Worm (Caenorhabditis elegans) whole organism, L1 larva: ENCODE data around the gene mab-5.

Experiments used
- C16A3.4 ChIP-seq: fragments of 150-350 bp; optimal IDR thresholded peaks from 2 replicates; lab custom pipeline; 2014; ENCODE audit warnings: missing biosample characterization, missing genetic modification characterization
- C34B4.2 ChIP-seq: sonication (generic microtip); optimal IDR thresholded peaks from 2 replicates; lab custom pipeline; 2017; ENCODE audit warnings: mild to moderate bottlenecking, missing genetic modification characterization, missing compliant biosample characterization
- aly-2 ChIP-seq: fragments of 150-350 bp; optimal IDR thresholded peaks from 2 replicates; lab custom pipeline; 2014; ENCODE audit warnings: missing biosample characterization, missing genetic modification characterization
- ceh-90 ChIP-seq: sonication (generic microtip); optimal IDR thresholded peaks from 2 replicates; lab custom pipeline; 2016; ENCODE audit warnings: missing genetic modification characterization, missing compliant biosample characterization
- efl-1 ChIP-seq, 4 experiments: fragments of 150-350 bp; optimal IDR thresholded peaks in 3 of 4; peaks in 1 of 4; 1 replicate in 1 of 4; 2 replicates in 3 of 4; lab custom pipeline; 2014; ENCODE audit warnings: missing biosample characterization in 2 of 4, missing genetic modification characterization in 2 of 4, missing genetic modification reagents in 2 of 4
- efl-3 ChIP-seq: fragments of 200-800 bp; sonication (Bioruptor generic); optimal IDR thresholded peaks from 2 replicates; lab custom pipeline; 2018; ENCODE audit warnings: mild to moderate bottlenecking, missing genetic modification characterization, missing compliant biosample characterization
- egl-27 ChIP-seq, 2 experiments: fragments of 150-350 bp in 1 of 2; sonication (generic microtip); optimal IDR thresholded peaks; 3 replicates each; lab custom pipeline; 2017 to 2018; ENCODE audit warnings: missing biosample characterization in 2 of 2, missing genetic modification characterization in 2 of 2, missing genetic modification reagents in 2 of 2
- elt-2 ChIP-seq: sonication (generic microtip); optimal IDR thresholded peaks from 2 replicates; lab custom pipeline; 2016; ENCODE audit warnings: missing genetic modification characterization, mild to moderate bottlenecking, inconsistent platforms, missing compliant biosample characterization, missing genetic modification reagents
- fkh-4 ChIP-seq: sonication (generic microtip); optimal IDR thresholded peaks from 2 replicates; lab custom pipeline; 2016; ENCODE audit warnings: missing compliant biosample characterization, missing genetic modification characterization, borderline replicate concordance
- fkh-8 ChIP-seq: sonication (generic microtip); optimal IDR thresholded peaks from 2 replicates; lab custom pipeline; 2016; ENCODE audit warnings: mild to moderate bottlenecking, missing genetic modification characterization, missing compliant biosample characterization
- fos-1 ChIP-seq: fragments of 150-350 bp; optimal IDR thresholded peaks from 2 replicates; lab custom pipeline; 2014; ENCODE audit warnings: missing biosample characterization, missing genetic modification characterization
- hlh-17 ChIP-seq: fragments of 200-800 bp; sonication (Bioruptor generic); optimal IDR thresholded peaks from 2 replicates; lab custom pipeline; 2018; ENCODE audit warnings: missing genetic modification characterization, mild to moderate bottlenecking, missing compliant biosample characterization, moderate library complexity, borderline replicate concordance
- isw-1 ChIP-seq: fragments of 200-800 bp; sonication (Bioruptor generic); IDR thresholded peaks from 2 replicates; pipeline ENCODE4 v1.3.6; 2022; ENCODE audit warnings: missing genetic modification characterization, missing compliant biosample characterization
- jun-1 ChIP-seq: fragments of 150-350 bp; optimal IDR thresholded peaks from 2 replicates; lab custom pipeline; 2014; ENCODE audit warnings: missing biosample characterization, missing genetic modification reagents, missing genetic modification characterization
- lin-13 ChIP-seq: fragments of 150-350 bp; optimal IDR thresholded peaks from 2 replicates; lab custom pipeline; 2014; ENCODE audit warnings: missing biosample characterization, missing genetic modification reagents, missing genetic modification characterization
- lin-15B ChIP-seq: fragments of 150-350 bp; sonication (generic microtip); optimal IDR thresholded peaks from 3 replicates; lab custom pipeline; 2014; ENCODE audit warnings: missing biosample characterization, missing genetic modification characterization
- lir-3 ChIP-seq: sonication (generic microtip); optimal IDR thresholded peaks from 2 replicates; lab custom pipeline; 2016; ENCODE audit warnings: mild to moderate bottlenecking, missing genetic modification characterization, moderate library complexity, missing compliant biosample characterization; ENCODE audit not compliant: poor library complexity
- lsy-2 ChIP-seq, 2 experiments: fragments of 150-350 bp; optimal IDR thresholded peaks; 2 replicates each; lab custom pipeline; 2014; ENCODE audit warnings: missing biosample characterization in 2 of 2, missing genetic modification characterization in 2 of 2
- mab-9 ChIP-seq: fragments of 200-800 bp; sonication (Bioruptor generic); IDR thresholded peaks from 2 replicates; pipeline ENCODE4 v1.3.6; 2022; ENCODE audit warnings: missing genetic modification reagents, missing genetic modification characterization, missing compliant biosample characterization
- nhr-19 ChIP-seq: fragments of 200-800 bp; sonication (Bioruptor generic); conservative IDR thresholded peaks from 2 replicates; pipeline ENCODE4 v1.3.6; 2022; ENCODE audit warnings: missing genetic modification characterization, missing compliant biosample characterization
- nhr-28 ChIP-seq: fragments of 150-350 bp; optimal IDR thresholded peaks from 2 replicates; lab custom pipeline; 2014; ENCODE audit warnings: missing biosample characterization, missing genetic modification characterization
- nhr-77 ChIP-seq: fragments of 150-350 bp; optimal IDR thresholded peaks from 2 replicates; lab custom pipeline; 2014; ENCODE audit warnings: missing biosample characterization, missing genetic modification characterization
- nhr-84 ChIP-seq: sonication (generic microtip); optimal IDR thresholded peaks from 2 replicates; lab custom pipeline; 2017; ENCODE audit warnings: missing biosample characterization, missing genetic modification characterization
- pag-3 ChIP-seq: sonication (generic microtip); optimal IDR thresholded peaks from 2 replicates; lab custom pipeline; 2017; ENCODE audit warnings: missing genetic modification characterization, mild to moderate bottlenecking, missing compliant biosample characterization, antibody characterized with exemption, borderline replicate concordance; ENCODE audit not compliant: insufficient read depth
- pax-3 ChIP-seq: fragments of 200-800 bp; sonication (Bioruptor generic); optimal IDR thresholded peaks from 2 replicates; lab custom pipeline; 2018; ENCODE audit warnings: mild to moderate bottlenecking, missing genetic modification characterization, moderate library complexity, missing compliant biosample characterization
- snu-23 ChIP-seq: sonication (generic microtip); optimal IDR thresholded peaks from 2 replicates; lab custom pipeline; 2016; ENCODE audit warnings: missing genetic modification characterization, missing compliant biosample characterization
- sup-37 ChIP-seq: fragments of 200-800 bp; sonication (Bioruptor generic); optimal IDR thresholded peaks from 2 replicates; lab custom pipeline; 2018; ENCODE audit warnings: mild to moderate bottlenecking, missing genetic modification characterization, missing compliant biosample characterization
- swsn-7 ChIP-seq: sonication (generic microtip); optimal IDR thresholded peaks from 2 replicates; lab custom pipeline; 2016; ENCODE audit warnings: missing genetic modification characterization, missing compliant biosample characterization
- unc-130 ChIP-seq: fragments of 150-350 bp; optimal IDR thresholded peaks from 2 replicates; lab custom pipeline; 2017; ENCODE audit warnings: missing biosample characterization, missing genetic modification characterization, inconsistent platforms
- vab-15 ChIP-seq: sonication (generic microtip); optimal IDR thresholded peaks from 2 replicates; lab custom pipeline; 2017; ENCODE audit warnings: missing genotype, mild to moderate bottlenecking, missing genetic modification characterization, missing compliant biosample characterization
- zip-4 ChIP-seq: fragments of 200-800 bp; sonication (Bioruptor generic); optimal IDR thresholded peaks from 2 replicates; lab custom pipeline; 2018; ENCODE audit warnings: mild to moderate bottlenecking, missing genetic modification characterization, moderate library complexity, missing compliant biosample characterization
- ztf-11 ChIP-seq, 2 experiments: sonication (generic microtip); optimal IDR thresholded peaks; 2 replicates each; lab custom pipeline; 2016 to 2017; ENCODE audit warnings: missing genetic modification characterization in 2 of 2, missing biosample characterization in 1 of 2, missing compliant biosample characterization in 1 of 2

The mab-5 gene

DNA sequence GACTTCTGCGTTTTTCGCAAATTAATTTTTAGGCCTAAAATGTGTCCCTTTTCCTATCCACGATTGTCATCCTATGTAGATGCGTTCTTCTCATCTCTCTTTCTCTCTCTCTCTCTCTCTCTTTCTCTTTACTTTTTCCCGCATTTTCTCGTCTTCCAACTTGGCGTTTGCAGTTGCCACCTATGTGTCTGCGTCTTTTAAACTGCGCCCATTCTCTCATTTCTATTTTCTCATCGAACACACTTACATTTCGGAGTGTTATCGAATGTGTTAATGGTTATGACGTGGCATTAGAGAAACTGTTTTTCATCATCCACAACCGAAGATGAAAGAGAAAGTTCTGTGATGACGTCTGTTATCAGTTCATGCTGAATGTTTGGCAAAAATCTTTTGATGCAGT is 54.8 kb downstream of the mab-5 start (continued):
- peak; percentile 58 for TF ChIP-seq lin-13 (GFP tag; lab: Kevin White, UChicago)
- TF ChIP-seq efl-1 (optimal IDR thresholded peaks at IDR 0.05; lab: Kevin White, UChicago), result peak; percentile 23 to 55
- peak in 1 of 2 experiments; percentile 83 for TF ChIP-seq efl-1 (GFP tag; optimal IDR thresholded peaks at IDR 0.05 in 1 of 2; lab: Kevin White, UChicago)
- TF ChIP-seq zip-4 (GFP tag; lab: Kevin White, UChicago), result peak; percentile 2
- TF ChIP-seq fos-1, result peak; percentile 23
- TF ChIP-seq efl-3 (GFP tag; lab: Kevin White, UChicago), result no peak
- TF ChIP-seq snu-23 (GFP tag; lab: Kevin White, UChicago), result peak; percentile 71
- TF ChIP-seq nhr-19 (GFP tag; lab: Robert Waterston, UW), result peak; percentile 28
- TF ChIP-seq ztf-11 (tag; optimal IDR thresholded peaks at IDR 0.05; lab: Kevin White, UChicago), result no peak
- TF ChIP-seq fkh-4, result no peak
- no peak for TF ChIP-seq isw-1 (GFP tag; lab: Robert Waterston, UW)
- TF ChIP-seq nhr-84, result no peak
- TF ChIP-seq fkh-8, result no peak
- TF ChIP-seq ceh-90 (tag; lab: Kevin White, UChicago), result no peak
- no peak for TF ChIP-seq mab-9 (GFP tag; lab: Robert Waterston, UW)
- TF ChIP-seq sup-37 (GFP tag; lab: Kevin White, UChicago), result no peak
- TF ChIP-seq egl-27 (tag; optimal IDR thresholded peaks at IDR 0.05; lab: Kevin White, UChicago), result peak in 1 of 2 experiments; percentile 63
- TF ChIP-seq lsy-2 (tag; optimal IDR thresholded peaks at IDR 0.05; lab: Kevin White, UChicago), result peak; percentile 36 to 53
- no peak for TF ChIP-seq pag-3 (tag; lab: Kevin White, UChicago)
- peak; percentile 1 for TF ChIP-seq lir-3 (tag; lab: Kevin White, UChicago)
- no peak for TF ChIP-seq pax-3
- TF ChIP-seq jun-1 (tag; lab: Kevin White, UChicago), result no peak
- TF ChIP-seq unc-130, result no peak
- TF ChIP-seq hlh-17 (GFP tag; lab: Kevin White, UChicago), result no peak
- TF ChIP-seq lin-15B (tag; lab: Kevin White, UChicago), result no peak
- peak; percentile 34 for TF ChIP-seq nhr-77
- no peak for TF ChIP-seq vab-15 (tag; lab: Kevin White, UChicago)
- no peak for TF ChIP-seq elt-2
- TF ChIP-seq nhr-28 (tag; lab: Kevin White, UChicago), result no peak
- TF ChIP-seq C16A3.4 (tag; lab: Kevin White, UChicago), result no peak
- peak; percentile 5 for TF ChIP-seq swsn-7
- TF ChIP-seq aly-2 (tag; lab: Kevin White, UChicago), result no peak
- no peak for TF ChIP-seq C34B4.2 (tag; lab: Kevin White, UChicago)
